Worm (Caenorhabditis elegans): Measurements from ENCODE around the gene srp-8.

- TF ChIP-seq nhr-28 (tag; optimal IDR thresholded peaks at IDR 0.05) (no peak), mab-5 (tag; optimal IDR thresholded peaks at IDR 0.05) (no peak), lin-13 (tag; optimal IDR thresholded peaks at IDR 0.05) (no peak), lsy-2 (tag; optimal IDR thresholded peaks at IDR 0.05) (no peak), unc-62 (GFP tag; optimal IDR thresholded peaks at IDR 0.05) (no peak), pha-4 (tag; optimal IDR thresholded peaks at IDR 0.05) (no peak), nhr-2 (tag; optimal IDR thresholded peaks at IDR 0.05) (no peak)
Measured at ce11 chrV:8169150-8169549, 14.3 kb upstream of the srp-8 start.

All from whole organism, mixed stage, embryonic.